Worm (Caenorhabditis elegans): Measurements from ENCODE around the gene eor-2.

Gene eor-2

ce11 chrX:14589051-14589736 lies 13.6 kb upstream of the eor-2 start, which contains the start of the genes C44H4.4 and tap-1 (continued):
- TF ChIP-seq nhr-77 (tag; optimal IDR thresholded peaks at IDR 0.05) (no peak), madf-9 (GFP tag; conservative IDR thresholded peaks at IDR 0.05) (no peak), lin-15B (tag; optimal IDR thresholded peaks at IDR 0.05) (no peak), nhr-102 (tag; optimal IDR thresholded peaks at IDR 0.05) (no peak), mes-2 (tag; optimal IDR thresholded peaks at IDR 0.05; ENCODE audit: poor library complexity, severe bottlenecking) (no peak), gei-8 (GFP tag; optimal IDR thresholded peaks at IDR 0.05) (no peak), spr-1 (tag; optimal IDR thresholded peaks at IDR 0.05) (no peak), lim-7 (GFP tag; IDR thresholded peaks at IDR 0.05) (no peak), vab-7 (GFP tag; IDR thresholded peaks at IDR 0.05) (no peak), T20F7.1 (GFP tag; optimal IDR thresholded peaks at IDR 0.05) (no peak), hlh-11 (tag; optimal IDR thresholded peaks at IDR 0.05) (peak; percentile 46), dmd-9 (GFP tag; IDR thresholded peaks at IDR 0.05) (no peak), dmd-6 (GFP tag; IDR thresholded peaks at IDR 0.05) (peak; percentile 55), rbr-2 (tag; optimal IDR thresholded peaks at IDR 0.05) (peak; percentile 32), jun-1 (tag; optimal IDR thresholded peaks at IDR 0.05) (no peak), Y75B8A.6 (GFP tag; IDR thresholded peaks at IDR 0.05) (no peak), fkh-10 (GFP tag; optimal IDR thresholded peaks at IDR 0.05) (no peak), dmd-8 (GFP tag; IDR thresholded peaks at IDR 0.05) (no peak), nhr-42 (GFP tag; IDR thresholded peaks at IDR 0.05) (no peak), Y48G9A.11 (GFP tag; IDR thresholded peaks at IDR 0.05) (no peak), nhr-111 (GFP tag; optimal IDR thresholded peaks at IDR 0.05) (no peak), nhr-28 (tag; optimal IDR thresholded peaks at IDR 0.05) (peak; percentile 16), tra-1 (GFP tag; IDR thresholded peaks at IDR 0.05) (no peak), mdl-1 (tag; optimal IDR thresholded peaks at IDR 0.05) (peak; percentile 38 to 64), lin-13 (GFP tag; optimal IDR thresholded peaks at IDR 0.05) (no peak), nhr-76 (tag; optimal IDR thresholded peaks at IDR 0.05) (no peak), nhr-6 (tag; optimal IDR thresholded peaks at IDR 0.05) (no peak), php-3 (GFP tag; IDR thresholded peaks at IDR 0.05) (no peak), nhr-10 (tag; optimal IDR thresholded peaks at IDR 0.05) (no peak), ZK546.5 (tag; optimal IDR thresholded peaks at IDR 0.05) (no peak), ceh-32 (tag; optimal IDR thresholded peaks at IDR 0.05; ENCODE audit: poor library complexity) (no peak), hmg-1.1 (GFP tag; IDR thresholded peaks at IDR 0.05) (peak; percentile 7; the same call in 1 of the 2 replicates), ztf-7 (tag; optimal IDR thresholded peaks at IDR 0.05) (no peak), duxl-1 (tag; optimal IDR thresholded peaks at IDR 0.05; ENCODE audit: poor library complexity) (no peak), zip-2 (tag; optimal IDR thresholded peaks at IDR 0.05) (no peak), F49E8.2 (tag; optimal IDR thresholded peaks at IDR 0.05; ENCODE audit: borderline replicate concordance) (no peak), ceh-62 (tag; optimal IDR thresholded peaks at IDR 0.05) (no peak), lsy-2 (tag; optimal IDR thresholded peaks at IDR 0.05) (peak in 1 of 2 experiments; percentile 29), Y5F2A.4 (GFP tag; optimal IDR thresholded peaks at IDR 0.05) (no peak), aly-2 (tag; optimal IDR thresholded peaks at IDR 0.05) (no peak), dve-1 (tag; optimal IDR thresholded peaks at IDR 0.05; ENCODE audit: insufficient read depth) (no peak), ceh-82 (tag; optimal IDR thresholded peaks at IDR 0.05) (no peak), mdt-29 (GFP tag; IDR thresholded peaks at IDR 0.05) (no peak), nhr-48 (tag; optimal IDR thresholded peaks at IDR 0.05) (no peak), lin-1 (GFP tag; IDR thresholded peaks at IDR 0.05) (no peak), zfp-3 (GFP tag; conservative IDR thresholded peaks at IDR 0.05) (no peak)
